Worm (Caenorhabditis elegans) whole organism, early embryonic: Measurements from ENCODE around the gene ulp-2.

Source experiments
- B0310.2 ChIP-seq: sonication (generic microtip); optimal IDR thresholded peaks from 2 replicates; lab custom pipeline; 2016; ENCODE audit warnings: mild to moderate bottlenecking, missing genetic modification characterization, missing compliant biosample characterization
- ama-1 ChIP-seq: fragments of 150-350 bp; optimal IDR thresholded peaks from 2 replicates; lab custom pipeline; 2014
- hmbx-1 ChIP-seq: sonication (generic microtip); optimal IDR thresholded peaks from 2 replicates; lab custom pipeline; 2016; ENCODE audit warnings: mild to moderate bottlenecking, missing genetic modification characterization, missing compliant biosample characterization
- tbx-11 ChIP-seq: fragments of 200-800 bp; sonication (Bioruptor generic); IDR thresholded peaks from 2 replicates; pipeline ENCODE4 v1.3.6; 2022; ENCODE audit warnings: missing genetic modification characterization, missing compliant biosample characterization

DNA sequence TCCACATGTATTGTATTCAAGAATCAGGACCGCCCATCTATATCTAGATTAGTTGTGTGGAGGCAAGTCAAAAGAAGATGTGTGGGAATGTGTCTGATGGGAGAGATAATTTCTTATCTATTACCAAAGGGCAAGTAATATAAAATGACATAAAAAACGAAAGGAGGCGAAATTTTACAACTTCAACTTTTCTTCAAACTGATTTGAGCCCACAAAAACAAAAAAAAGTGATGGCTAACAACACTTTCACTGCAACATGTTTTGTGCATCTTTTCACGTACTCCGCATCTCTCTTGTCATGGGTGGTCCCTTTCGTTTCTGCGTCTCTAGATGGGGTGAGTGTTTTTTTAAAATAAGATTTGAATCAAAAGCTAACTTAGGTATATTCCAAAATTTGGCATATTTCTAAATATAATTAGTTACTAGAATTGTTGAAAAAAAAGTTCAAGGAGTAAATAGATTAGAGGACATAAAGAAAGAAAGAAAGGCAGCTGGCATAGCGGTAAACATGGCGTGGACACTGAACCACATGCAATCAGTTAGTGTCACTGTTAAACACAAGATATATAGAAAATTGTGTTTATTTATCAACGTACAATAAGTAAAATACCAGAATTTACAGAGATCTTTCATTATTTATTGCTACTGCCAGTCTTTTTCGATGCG lies 18.0 kb downstream of the ulp-2 start, which contains the start of gene ZK546.19:
- TF ChIP-seq ama-1 (lab: Kevin White, UChicago) (no peak), tbx-11 (GFP tag; lab: Robert Waterston, UW) (no peak), hmbx-1 (tag; lab: Kevin White, UChicago) (no peak), B0310.2 (tag; lab: Kevin White, UChicago) (no peak)
